Fruit fly (Drosophila melanogaster): ENCODE results near the gene Boh2.

- TF ChIP-seq CG14655 (GFP tag; optimal IDR thresholded peaks at IDR 0.05) (no peak), CG8159 (tag; optimal IDR thresholded peaks at IDR 0.05) (no peak), D1 (tag; optimal IDR thresholded peaks at IDR 0.05) (no peak), Pif1B (GFP tag; optimal IDR thresholded peaks at IDR 0.05) (no peak), fd96Ca (GFP tag; IDR thresholded peaks at IDR 0.05) (no peak)
Observed at dm6 chr2L:11227258-11227657, 48.4 kb downstream of the Boh2 start.

Data from whole organism, pupa.